Worm (Caenorhabditis elegans) whole organism, L3 larva: Measurements from ENCODE around the gene crn-3.

ENCODE experiments used
- R02D3.7 ChIP-seq: fragments of 150-350 bp; optimal IDR thresholded peaks from 2 replicates; lab custom pipeline; 2014; ENCODE audit warnings: missing biosample characterization, missing genetic modification characterization
- ZK546.5 ChIP-seq: sonication (generic microtip); optimal IDR thresholded peaks from 2 replicates; lab custom pipeline; 2017; ENCODE audit warnings: missing biosample characterization, missing genetic modification characterization
- ama-1 ChIP-seq: fragments of 150-350 bp; optimal IDR thresholded peaks from 2 replicates; lab custom pipeline; 2018
- ceh-16 ChIP-seq: sonication (generic microtip); optimal IDR thresholded peaks from 2 replicates; lab custom pipeline; 2017; ENCODE audit warnings: missing biosample characterization, missing genetic modification characterization
- ceh-82 ChIP-seq: fragments of 150-350 bp; optimal IDR thresholded peaks from 2 replicates; lab custom pipeline; 2014; ENCODE audit warnings: missing biosample characterization, missing genetic modification characterization
- daf-12 ChIP-seq: fragments of 150-350 bp; optimal IDR thresholded peaks from 2 replicates; lab custom pipeline; 2014; ENCODE audit warnings: missing biosample characterization, missing genetic modification reagents, missing genetic modification characterization
- egl-27 ChIP-seq: sonication (generic microtip); optimal IDR thresholded peaks from 4 replicates; lab custom pipeline; 2017; ENCODE audit warnings: missing biosample characterization, missing genetic modification reagents, missing genetic modification characterization
- elt-1 ChIP-seq: fragments of 150-350 bp; optimal IDR thresholded peaks from 2 replicates; lab custom pipeline; 2014; ENCODE audit warnings: missing biosample characterization, missing genetic modification characterization
- elt-3 ChIP-seq, 3 experiments: fragments of 150-350 bp in 1 of 3; sonication (generic microtip) in 2 of 3; optimal IDR thresholded peaks; 2 replicates in 2 of 3; 4 replicates in 1 of 3; lab custom pipeline; 2014 to 2017; ENCODE audit warnings: missing biosample characterization in 3 of 3, missing genetic modification characterization in 3 of 3
- eor-1 ChIP-seq, 2 experiments: fragments of 150-350 bp; optimal IDR thresholded peaks; 2 replicates each; lab custom pipeline; 2014 to 2018; ENCODE audit warnings: missing biosample characterization in 2 of 2, missing genetic modification characterization in 2 of 2
- fkh-10 ChIP-seq: sonication (generic microtip); optimal IDR thresholded peaks from 2 replicates; lab custom pipeline; 2017; ENCODE audit warnings: missing biosample characterization, missing genetic modification reagents, missing genetic modification characterization
- fos-1 ChIP-seq: fragments of 150-350 bp; optimal IDR thresholded peaks from 2 replicates; lab custom pipeline; 2014; ENCODE audit warnings: missing biosample characterization, missing genetic modification characterization
- hmg-11 ChIP-seq: sonication (generic microtip); optimal IDR thresholded peaks from 2 replicates; lab custom pipeline; 2016; ENCODE audit warnings: missing genetic modification characterization, missing compliant biosample characterization
- jun-1 ChIP-seq: fragments of 150-350 bp; optimal IDR thresholded peaks from 2 replicates; lab custom pipeline; 2014; ENCODE audit warnings: missing biosample characterization, missing genetic modification reagents, missing genetic modification characterization
- lin-15B ChIP-seq: fragments of 150-350 bp; optimal IDR thresholded peaks from 2 replicates; lab custom pipeline; 2014; ENCODE audit warnings: missing biosample characterization, missing genetic modification characterization
- lin-39 ChIP-seq: fragments of 150-350 bp; optimal IDR thresholded peaks from 2 replicates; lab custom pipeline; 2018; ENCODE audit warnings: missing biosample characterization, missing genetic modification reagents, missing genetic modification characterization
- lsy-12 ChIP-seq: sonication (generic microtip); optimal IDR thresholded peaks from 2 replicates; lab custom pipeline; 2016; ENCODE audit warnings: mild to moderate bottlenecking, missing genetic modification characterization, missing compliant biosample characterization
- mdl-1 ChIP-seq: fragments of 150-350 bp; optimal IDR thresholded peaks from 2 replicates; lab custom pipeline; 2014; ENCODE audit warnings: missing biosample characterization, missing genetic modification characterization
- mml-1 ChIP-seq: fragments of 150-350 bp; sonication (generic microtip); optimal IDR thresholded peaks from 3 replicates; lab custom pipeline; 2014; ENCODE audit warnings: missing biosample characterization, missing genetic modification characterization
- nhr-12 ChIP-seq: fragments of 150-350 bp; optimal IDR thresholded peaks from 2 replicates; lab custom pipeline; 2014; ENCODE audit warnings: missing biosample characterization, missing genetic modification characterization
- nhr-23 ChIP-seq: fragments of 150-350 bp; optimal IDR thresholded peaks from 2 replicates; lab custom pipeline; 2014; ENCODE audit warnings: missing biosample characterization, missing genetic modification reagents, missing genetic modification characterization
- nhr-237 ChIP-seq: fragments of 150-350 bp; optimal IDR thresholded peaks from 2 replicates; lab custom pipeline; 2014; ENCODE audit warnings: missing biosample characterization, missing genetic modification characterization
- nhr-25 ChIP-seq: sonication (generic microtip); optimal IDR thresholded peaks from 2 replicates; lab custom pipeline; 2017; ENCODE audit warnings: missing biosample characterization, missing genetic modification characterization
- nhr-43 ChIP-seq: sonication (generic microtip); optimal IDR thresholded peaks from 2 replicates; lab custom pipeline; 2016; ENCODE audit warnings: mild to moderate bottlenecking, missing genetic modification characterization, missing compliant biosample characterization; ENCODE audit not compliant: poor library complexity, severe bottlenecking
- nhr-67 ChIP-seq: fragments of 150-350 bp; optimal IDR thresholded peaks from 2 replicates; lab custom pipeline; 2014; ENCODE audit warnings: missing biosample characterization, missing genetic modification characterization
- nhr-76 ChIP-seq: fragments of 150-350 bp; sonication (generic microtip); optimal IDR thresholded peaks from 5 replicates; lab custom pipeline; 2014; ENCODE audit warnings: missing biosample characterization, missing genetic modification characterization
- nhr-77 ChIP-seq: fragments of 150-350 bp; optimal IDR thresholded peaks from 2 replicates; lab custom pipeline; 2014; ENCODE audit warnings: missing biosample characterization, missing genetic modification characterization
- pha-4 ChIP-seq: fragments of 150-350 bp; optimal IDR thresholded peaks from 2 replicates; lab custom pipeline; 2014; ENCODE audit warnings: missing biosample characterization, missing genetic modification reagents, missing genetic modification characterization
- pqm-1 ChIP-seq: fragments of 150-350 bp; optimal IDR thresholded peaks from 2 replicates; lab custom pipeline; 2017; ENCODE audit warnings: missing biosample characterization, missing genetic modification characterization, inconsistent platforms
- sea-2 ChIP-seq: fragments of 150-350 bp; sonication (generic microtip); optimal IDR thresholded peaks from 4 replicates; lab custom pipeline; 2014; ENCODE audit warnings: missing biosample characterization, missing genetic modification reagents, missing genetic modification characterization
- snpc-4 ChIP-seq: fragments of 150-350 bp; optimal IDR thresholded peaks from 2 replicates; lab custom pipeline; 2014; ENCODE audit warnings: missing biosample characterization, missing genetic modification characterization
- tbx-2 ChIP-seq: sonication (generic microtip); optimal IDR thresholded peaks from 2 replicates; lab custom pipeline; 2016; ENCODE audit warnings: mild to moderate bottlenecking, missing genetic modification characterization, missing compliant biosample characterization
- unc-39 ChIP-seq: sonication (generic microtip); optimal IDR thresholded peaks from 4 replicates; lab custom pipeline; 2017; ENCODE audit warnings: missing biosample characterization, missing genetic modification characterization
- unc-62 ChIP-seq: fragments of 150-350 bp; sonication (generic microtip); optimal IDR thresholded peaks from 4 replicates; lab custom pipeline; 2014; ENCODE audit warnings: missing biosample characterization, missing genetic modification reagents, missing genetic modification characterization
- zag-1 ChIP-seq: fragments of 150-350 bp; optimal IDR thresholded peaks from 2 replicates; lab custom pipeline; 2014; ENCODE audit warnings: missing biosample characterization, missing genetic modification characterization
- ztf-11 ChIP-seq: fragments of 150-350 bp; optimal IDR thresholded peaks from 2 replicates; lab custom pipeline; 2014; ENCODE audit warnings: missing biosample characterization, missing genetic modification characterization
- ztf-4 ChIP-seq: fragments of 150-350 bp; optimal IDR thresholded peaks from 2 replicates; lab custom pipeline; 2014; ENCODE audit warnings: missing biosample characterization, missing genetic modification characterization

The crn-3 gene

ce11 chrII:10574177-10574576, 13.7 kb upstream of the crn-3 start:
- no peak for TF ChIP-seq elt-3 (tag; optimal IDR thresholded peaks at IDR 0.05; lab: Kevin White, UChicago)
- no peak for TF ChIP-seq pqm-1
- no peak for TF ChIP-seq nhr-76 (tag; lab: Kevin White, UChicago)
- TF ChIP-seq elt-1 (tag; lab: Kevin White, UChicago) = no peak
- no peak for TF ChIP-seq ztf-11
- no peak for TF ChIP-seq egl-27 (tag; lab: Kevin White, UChicago)
- TF ChIP-seq jun-1 = no peak
- no peak for TF ChIP-seq hmg-11 (tag; lab: Kevin White, UChicago)
- TF ChIP-seq fos-1 (tag; lab: Kevin White, UChicago) = no peak
- TF ChIP-seq daf-12 = no peak

DNA sequence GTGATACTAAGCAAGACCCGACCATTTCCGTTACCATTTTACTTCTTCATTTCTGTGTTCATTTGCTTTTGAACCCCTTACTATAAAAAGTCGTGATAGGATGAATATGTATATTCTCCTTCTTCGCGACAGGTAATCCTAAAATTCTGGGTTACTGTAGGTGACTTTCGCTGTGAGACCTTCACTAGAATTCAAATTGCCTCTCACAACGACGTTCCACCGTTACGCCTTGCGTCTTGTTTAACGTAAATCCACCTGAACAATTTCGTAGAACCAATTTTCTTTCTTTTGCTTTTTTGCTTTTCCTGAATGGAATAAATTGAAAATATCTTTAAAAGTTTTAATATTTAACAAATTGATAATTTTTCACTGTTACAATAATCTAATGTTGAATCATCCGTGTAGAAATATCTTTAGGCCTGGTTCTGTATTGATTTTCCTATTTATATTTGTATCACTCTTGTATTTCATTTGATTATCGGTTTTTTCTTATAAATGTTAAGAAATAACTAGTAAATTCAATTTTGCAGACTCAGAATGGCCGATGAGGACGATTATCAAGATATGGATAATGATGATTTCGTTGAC, 8.9 kb upstream of the crn-3 start, which contains the start of gene rpb-6:
Gene rpb-6, plus strand, starts transcription at position 538 of the 588 bp plus-strand sequence.
- TF ChIP-seq ztf-4 = no peak
- no peak for TF ChIP-seq nhr-23
- no peak for TF ChIP-seq eor-1 (tag; optimal IDR thresholded peaks at IDR 0.05; lab: Kevin White, UChicago)
- TF ChIP-seq elt-1 (tag; lab: Kevin White, UChicago) = no peak
- TF ChIP-seq nhr-237 (tag; lab: Kevin White, UChicago) = no peak
- TF ChIP-seq unc-62 (GFP tag; lab: Kevin White, UChicago) = no peak
- no peak for TF ChIP-seq lin-39 (tag; lab: Kevin White, UChicago)
- no peak for TF ChIP-seq pqm-1
- TF ChIP-seq unc-39 = no peak
- TF ChIP-seq nhr-77 (tag; lab: Kevin White, UChicago) = no peak
- no peak for TF ChIP-seq egl-27 (tag; lab: Kevin White, UChicago)
- peak; percentile 10 for TF ChIP-seq nhr-25 (tag; lab: Kevin White, UChicago)
- TF ChIP-seq R02D3.7 = peak; percentile 66
- TF ChIP-seq mdl-1 = no peak
- TF ChIP-seq lsy-12 (tag; lab: Kevin White, UChicago) = no peak
- TF ChIP-seq lin-15B (tag; lab: Kevin White, UChicago) = peak; percentile 39
- no peak for TF ChIP-seq sea-2
- TF ChIP-seq pha-4 (tag; lab: Kevin White, UChicago) = no peak
- no peak for TF ChIP-seq snpc-4 (tag; lab: Kevin White, UChicago)
- TF ChIP-seq, all 47 proteins: peak for 3

DNA sequence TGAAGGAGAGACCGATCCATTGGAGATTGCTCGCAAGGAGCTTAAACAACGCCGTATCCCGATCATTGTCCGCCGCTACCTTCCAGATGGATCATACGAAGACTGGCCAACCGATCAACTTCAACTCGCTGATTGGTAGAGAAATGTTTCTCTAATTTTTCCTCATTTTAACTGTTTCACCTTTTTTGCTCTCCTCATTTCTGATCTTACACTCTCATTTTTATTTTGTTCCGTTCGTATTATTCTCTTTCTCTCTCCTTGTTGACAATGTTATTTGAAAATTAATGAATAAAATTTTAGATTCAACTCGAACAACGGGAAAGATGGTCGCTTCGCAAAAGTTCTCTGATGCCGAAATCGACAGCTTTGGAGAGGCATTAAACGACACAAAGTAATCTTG, 8.2 kb upstream of the crn-3 start, which contains the start of gene dohh-1:
Gene dohh-1, plus strand, starts transcription at position 301 of the 400 bp plus-strand sequence.
- no peak for TF ChIP-seq ama-1 (lab: Kevin White, UChicago)
- no peak for TF ChIP-seq zag-1
- TF ChIP-seq tbx-2 = no peak
- no peak for TF ChIP-seq sea-2
- no peak for TF ChIP-seq lin-15B (tag; lab: Kevin White, UChicago)
- TF ChIP-seq jun-1 = no peak
- no peak for TF ChIP-seq lin-39 (tag; lab: Kevin White, UChicago)
- TF ChIP-seq pqm-1 = no peak
- no peak for TF ChIP-seq ZK546.5 (tag; lab: Kevin White, UChicago)
- no peak for TF ChIP-seq mml-1 (tag; lab: Kevin White, UChicago)
- TF ChIP-seq eor-1 (tag; optimal IDR thresholded peaks at IDR 0.05; lab: Kevin White, UChicago) = no peak
- no peak for TF ChIP-seq nhr-12
- TF ChIP-seq hmg-11 (tag; lab: Kevin White, UChicago) = no peak
- TF ChIP-seq ztf-11 = no peak
- no peak for TF ChIP-seq mdl-1
- TF ChIP-seq ceh-16 (tag; lab: Kevin White, UChicago) = no peak
- TF ChIP-seq nhr-77 (tag; lab: Kevin White, UChicago) = no peak
- no peak for TF ChIP-seq nhr-76 (tag; lab: Kevin White, UChicago)
- no peak for TF ChIP-seq pha-4 (tag; lab: Kevin White, UChicago)

DNA sequence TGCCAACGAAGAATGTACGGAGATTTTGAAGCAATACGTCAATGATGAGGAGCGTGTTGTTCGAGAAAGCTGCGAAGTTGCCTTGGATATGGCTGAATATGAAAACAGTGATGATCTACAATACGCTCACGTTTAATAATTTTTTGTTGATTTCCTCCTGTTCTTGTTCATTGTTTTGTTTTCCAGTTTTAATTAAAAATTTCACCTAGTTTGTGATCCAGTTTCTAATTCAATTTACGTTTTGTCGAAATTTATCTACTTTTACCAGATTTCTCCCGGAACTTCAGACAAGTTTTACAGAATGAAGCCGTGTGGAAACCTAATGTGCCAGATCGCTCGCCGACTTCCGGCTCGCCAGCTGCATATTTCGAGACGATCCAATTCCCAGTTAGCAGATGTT, 7.0 kb upstream of the crn-3 start, which contains the start of gene dap-3:
Gene dap-3, plus strand, starts transcription at position 301 of the 400 bp plus-strand sequence.
- no peak for TF ChIP-seq nhr-43
- no peak for TF ChIP-seq nhr-25 (tag; lab: Kevin White, UChicago)
- no peak for TF ChIP-seq daf-12
- TF ChIP-seq eor-1 (tag; optimal IDR thresholded peaks at IDR 0.05; lab: Kevin White, UChicago) = no peak
- no peak for TF ChIP-seq nhr-67 (tag; lab: Kevin White, UChicago)
- TF ChIP-seq fkh-10 (GFP tag; lab: Kevin White, UChicago) = no peak
- no peak for TF ChIP-seq hmg-11 (tag; lab: Kevin White, UChicago)
- TF ChIP-seq pha-4 (tag; lab: Kevin White, UChicago) = no peak
- no peak for TF ChIP-seq nhr-12
- TF ChIP-seq egl-27 (tag; lab: Kevin White, UChicago) = no peak
- TF ChIP-seq ama-1 (lab: Kevin White, UChicago) = no peak
- no peak for TF ChIP-seq pqm-1
- no peak for TF ChIP-seq mdl-1
- TF ChIP-seq nhr-23 = no peak
- TF ChIP-seq ceh-82 (tag; lab: Kevin White, UChicago) = no peak
- TF ChIP-seq zag-1 = no peak
